Worm (Caenorhabditis elegans) whole organism, late embryonic: ENCODE results near the gene mig-17.

Experiments used
- ceh-6 ChIP-seq: fragments of 200-800 bp; sonication (Bioruptor generic); optimal IDR thresholded peaks from 2 replicates; lab custom pipeline; 2018; ENCODE audit warnings: mild to moderate bottlenecking, missing genetic modification characterization, missing compliant biosample characterization
- nhr-11 ChIP-seq: fragments of 150-350 bp; optimal IDR thresholded peaks from 2 replicates; lab custom pipeline; 2014; ENCODE audit warnings: missing biosample characterization, missing genetic modification characterization

ce11 chrV:11490382-11490781 lies 43.9 kb downstream of the mig-17 start, which contains the start of gene dhs-19:
- no peak for TF ChIP-seq ceh-6 (GFP tag; lab: Kevin White, UChicago)
- no peak for TF ChIP-seq nhr-11 (tag; lab: Kevin White, UChicago)
